Worm (Caenorhabditis elegans): ENCODE results near the gene F59C12.3.

The F59C12.3 gene

DNA sequence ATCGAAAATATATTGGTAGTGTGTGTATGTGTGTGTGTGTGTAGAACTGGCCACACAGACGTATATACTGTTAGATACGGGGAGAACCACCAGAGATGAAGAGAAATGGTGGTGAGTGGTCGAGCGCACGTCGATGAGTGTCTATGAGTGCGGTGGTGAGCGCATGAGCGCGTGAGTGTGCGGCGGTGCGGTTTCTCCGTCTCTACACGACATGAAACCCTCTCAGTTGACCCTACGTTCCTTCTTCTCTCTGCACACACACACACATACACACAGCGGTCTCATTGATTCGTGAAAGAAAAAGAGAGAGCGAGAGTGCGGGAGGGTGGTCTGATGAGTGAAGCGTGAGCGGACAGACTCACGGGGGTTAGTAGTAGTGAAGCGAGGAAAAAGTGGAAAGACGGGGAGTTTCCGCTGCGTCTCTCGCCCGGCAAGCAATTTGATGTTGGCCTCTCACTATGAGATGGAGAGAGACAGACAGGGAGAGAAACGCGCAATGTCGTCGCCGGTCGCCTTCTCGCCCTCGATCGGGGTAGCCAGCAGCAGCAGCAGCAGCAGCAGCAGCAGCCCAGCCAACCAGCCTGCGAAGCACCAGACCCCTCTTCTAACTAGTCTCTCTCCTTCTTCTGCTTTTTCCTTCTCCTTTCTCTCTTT lies 3.1 kb upstream of the F59C12.3 start (continued):
- TF ChIP-seq mxl-2 (GFP tag; conservative IDR thresholded peaks at IDR 0.05) (0 out of 2 replicates have a peak, but pooled peaks have one; percentile 14), nhr-11 (tag; optimal IDR thresholded peaks at IDR 0.05) (peak; percentile 95), lin-15B (tag; optimal IDR thresholded peaks at IDR 0.05) (no peak), nhr-102 (tag; optimal IDR thresholded peaks at IDR 0.05) (peak; percentile 90), egl-27 (tag; optimal IDR thresholded peaks at IDR 0.05) (peak; percentile 82), ceh-32 (tag; optimal IDR thresholded peaks at IDR 0.05; ENCODE audit: poor library complexity) (peak; percentile 67), cey-2 (tag; optimal IDR thresholded peaks at IDR 0.05; ENCODE audit: borderline replicate concordance, insufficient read depth) (peak; percentile 39), fos-1 (tag; optimal IDR thresholded peaks at IDR 0.05) (no peak), pha-4 (GFP tag; IDR thresholded peaks at IDR 0.05) (peak; percentile 76), pha-4 (tag; optimal IDR thresholded peaks at IDR 0.05) (peak; percentile 28), zfp-3 (GFP tag; conservative IDR thresholded peaks at IDR 0.05) (peak; percentile 54), madf-9 (GFP tag; conservative IDR thresholded peaks at IDR 0.05) (peak; percentile 92), dmd-8 (GFP tag; IDR thresholded peaks at IDR 0.05) (0 out of 2 replicates have a peak, but pooled peaks have one; percentile 38), ztf-11 (tag; optimal IDR thresholded peaks at IDR 0.05) (peak; percentile 31), lin-39 (tag; optimal IDR thresholded peaks at IDR 0.05) (peak; percentile 28), rbr-2 (tag; optimal IDR thresholded peaks at IDR 0.05) (peak; percentile 98), egl-43 (GFP tag; IDR thresholded peaks at IDR 0.05) (peak; percentile 72; the same call in 1 of the 2 replicates), ama-1 (optimal IDR thresholded peaks at IDR 0.05) (peak; percentile 48), snpc-4 (tag; optimal IDR thresholded peaks at IDR 0.05) (peak; percentile 20), sdz-12 (GFP tag; optimal IDR thresholded peaks at IDR 0.05) (peak; percentile 75), tra-1 (GFP tag; IDR thresholded peaks at IDR 0.05) (peak; percentile 90), nhr-76 (tag; optimal IDR thresholded peaks at IDR 0.05) (peak; percentile 67), snpc-1.2 (GFP tag; IDR thresholded peaks at IDR 0.05) (peak; percentile 52; the same call in 1 of the 2 replicates), hmg-1.1 (GFP tag; IDR thresholded peaks at IDR 0.05) (peak; percentile 95), nhr-10 (tag; optimal IDR thresholded peaks at IDR 0.05) (peak; percentile 95), nhr-77 (tag; optimal IDR thresholded peaks at IDR 0.05) (peak; percentile 31), Y48G9A.11 (GFP tag; IDR thresholded peaks at IDR 0.05) (no peak), Y5F2A.4 (GFP tag; optimal IDR thresholded peaks at IDR 0.05) (peak; percentile 39), daf-16 (GFP tag; optimal IDR thresholded peaks at IDR 0.05) (peak; percentile 59 to 86), daf-16 (tag; optimal IDR thresholded peaks at IDR 0.05) (peak; percentile 90), pqm-1 (tag; optimal IDR thresholded peaks at IDR 0.05) (peak; percentile 36), lir-3 (tag; optimal IDR thresholded peaks at IDR 0.05) (peak; percentile 51), T26A8.4 (GFP tag; IDR thresholded peaks at IDR 0.05) (peak; percentile 90), jun-1 (tag; optimal IDR thresholded peaks at IDR 0.05) (peak; percentile 91), mes-2 (tag; optimal IDR thresholded peaks at IDR 0.05; ENCODE audit: poor library complexity, severe bottlenecking) (peak; percentile 82), unc-39 (tag; optimal IDR thresholded peaks at IDR 0.05) (peak; percentile 56), spr-1 (tag; optimal IDR thresholded peaks at IDR 0.05) (peak; percentile 94), F26F4.8 (GFP tag; conservative IDR thresholded peaks at IDR 0.05) (no peak), ceh-62 (tag; optimal IDR thresholded peaks at IDR 0.05) (no peak), lin-38 (GFP tag; IDR thresholded peaks at IDR 0.05) (peak; percentile 63), zip-11 (GFP tag; IDR thresholded peaks at IDR 0.05) (0 out of 2 replicates have a peak, but pooled peaks have one; percentile 58), dmd-9 (GFP tag; IDR thresholded peaks at IDR 0.05) (peak; percentile 74), madf-5 (GFP tag; IDR thresholded peaks at IDR 0.05) (0 out of 4 replicates have a peak, but pooled peaks of 1 of the 2 experiments have one; percentile 29), lim-7 (GFP tag; IDR thresholded peaks at IDR 0.05) (no peak; the same call in 1 of the 2 replicates), lin-29 (GFP tag; IDR thresholded peaks at IDR 0.05) (peak; percentile 78; the same call in 1 of the 2 replicates), daf-12 (tag; optimal IDR thresholded peaks at IDR 0.05) (no peak), ztf-7 (tag; optimal IDR thresholded peaks at IDR 0.05) (peak; percentile 86), R02D3.7 (tag; optimal IDR thresholded peaks at IDR 0.05) (no peak), ZK337.2 (GFP tag; IDR thresholded peaks at IDR 0.05) (no peak), spr-3 (GFP tag; optimal IDR thresholded peaks at IDR 0.05) (peak; percentile 67)
